Fruit fly (Drosophila melanogaster) whole organism, prepupa: Measurements from ENCODE around the gene Acp63F.
A peak's percentile ranks its signal among the peaks of the same experiment; 100 is the strongest.

Experiments
- CG11294 ChIP-seq: fragments of 200-800 bp; sonication (Bioruptor generic); IDR thresholded peaks from 2 replicates; pipeline ENCODE4 v1.3.6; 2022; ENCODE audit warnings: missing biosample characterization, missing genetic modification characterization
- CG32006 ChIP-seq: fragments of 200-800 bp; sonication (Bioruptor generic); optimal IDR thresholded peaks from 3 replicates; lab custom pipeline; 2017; ENCODE audit warnings: missing biosample characterization, mild to moderate bottlenecking, missing genetic modification characterization
- CG34406 ChIP-seq: fragments of 200-800 bp; sonication (Bioruptor generic); optimal IDR thresholded peaks from 3 replicates; lab custom pipeline; 2016; ENCODE audit warnings: missing biosample characterization, missing genetic modification characterization
- Ets21C ChIP-seq: fragments of 200-800 bp; sonication (Bioruptor generic); optimal IDR thresholded peaks from 3 replicates; lab custom pipeline; 2016; ENCODE audit warnings: missing biosample characterization, missing genetic modification characterization
- Gug ChIP-seq: fragments of 200-800 bp; sonication (Bioruptor generic); IDR thresholded peaks from 2 replicates; pipeline ENCODE4 v1.3.6; 2022; ENCODE audit warnings: missing biosample characterization, missing genetic modification characterization
- Hr39 ChIP-seq: fragments of 200-800 bp; sonication (Bioruptor generic); optimal IDR thresholded peaks from 2 replicates; lab custom pipeline; 2016; ENCODE audit warnings: missing biosample characterization, missing genetic modification characterization
- Hr4 ChIP-seq: fragments of 200-800 bp; sonication (Bioruptor generic); optimal IDR thresholded peaks from 3 replicates; lab custom pipeline; 2016; ENCODE audit warnings: missing biosample characterization, missing genetic modification characterization
- OdsH ChIP-seq: fragments of 200-800 bp; sonication (Bioruptor generic); optimal IDR thresholded peaks from 3 replicates; lab custom pipeline; 2016; ENCODE audit warnings: missing biosample characterization, missing genetic modification characterization
- Sox15 ChIP-seq: fragments of 200-800 bp; sonication (Bioruptor generic); optimal IDR thresholded peaks from 3 replicates; lab custom pipeline; 2016; ENCODE audit warnings: missing biosample characterization, missing genetic modification characterization
- acj6 ChIP-seq: fragments of 200-800 bp; sonication (Bioruptor generic); optimal IDR thresholded peaks from 3 replicates; lab custom pipeline; 2016; ENCODE audit warnings: missing biosample characterization, missing genetic modification characterization
- esn ChIP-seq: fragments of 200-800 bp; sonication (Bioruptor generic); optimal IDR thresholded peaks from 2 replicates; lab custom pipeline; 2016; ENCODE audit warnings: missing biosample characterization, mild to moderate bottlenecking, missing genetic modification characterization, moderate library complexity
- topi ChIP-seq: fragments of 200-800 bp; sonication (Bioruptor generic); optimal IDR thresholded peaks from 3 replicates; lab custom pipeline; 2016; ENCODE audit warnings: missing biosample characterization, missing genetic modification characterization

- peak; percentile 88 for TF ChIP-seq esn (GFP tag; lab: Kevin White, UChicago)
- TF ChIP-seq OdsH, result peak; percentile 89
- TF ChIP-seq Gug (GFP tag; lab: Robert Waterston, UW), result peak; percentile 81
- peak; percentile 35 for TF ChIP-seq Ets21C (GFP tag; lab: Kevin White, UChicago)
- peak; percentile 79 for TF ChIP-seq CG11294
- peak; percentile 88 for TF ChIP-seq acj6 (GFP tag; lab: Kevin White, UChicago)
- peak; percentile 91 for TF ChIP-seq CG34406
- peak; percentile 76 for TF ChIP-seq topi (GFP tag; lab: Kevin White, UChicago)
- TF ChIP-seq Sox15 (GFP tag; lab: Kevin White, UChicago), result peak; percentile 60
- peak; percentile 70 for TF ChIP-seq Hr4 (GFP tag; lab: Kevin White, UChicago)
- TF ChIP-seq CG32006 (GFP tag; lab: Kevin White, UChicago), result peak; percentile 83
- peak; percentile 38 for TF ChIP-seq Hr39 (GFP tag; lab: Kevin White, UChicago)
These were observed 44.7 kb downstream of the Acp63F start for dm6 chr3L:3771406-3771935.
